Fruit fly (Drosophila melanogaster) whole organism, embryonic: Measurements from ENCODE around the gene Lon.
A peak's percentile ranks its signal among the peaks of the same experiment; 100 is the strongest.

Source experiments
- Adf1 ChIP-seq: fragments of 200-800 bp; sonication (Bioruptor generic); IDR thresholded peaks from 2 replicates; pipeline ENCODE4 v1.3.6; 2022; ENCODE audit warnings: missing biosample characterization, missing genetic modification characterization
- Aef1 ChIP-seq: fragments of 200-800 bp; sonication (Bioruptor generic); IDR thresholded peaks from 3 replicates; pipeline ENCODE4 v1.3.6; 2022; ENCODE audit warnings: missing biosample characterization, missing genetic modification characterization
- BEAF-32 ChIP-seq: fragments of 200-800 bp; sonication (Bioruptor generic); optimal IDR thresholded peaks from 3 replicates; lab custom pipeline; 2017; ENCODE audit warnings: missing biosample characterization, missing genetic modification characterization, mild to moderate bottlenecking, moderate library complexity, missing genetic modification reagents
- CG10431 ChIP-seq: fragments of 200-800 bp; sonication (Bioruptor generic); optimal IDR thresholded peaks from 3 replicates; lab custom pipeline; 2018; ENCODE audit warnings: missing biosample characterization, mild to moderate bottlenecking, missing genetic modification characterization
- CG10565 ChIP-seq: fragments of 200-800 bp; sonication (Bioruptor generic); optimal IDR thresholded peaks from 3 replicates; lab custom pipeline; 2016; ENCODE audit warnings: missing biosample characterization, mild to moderate bottlenecking, missing genetic modification characterization
- CG10979 ChIP-seq: fragments of 200-800 bp; sonication (Bioruptor generic); optimal IDR thresholded peaks from 2 replicates; lab custom pipeline; 2018; ENCODE audit warnings: missing biosample characterization, mild to moderate bottlenecking, missing genetic modification characterization, moderate library complexity
- CG11456 ChIP-seq: fragments of 200-800 bp; sonication (Bioruptor generic); IDR thresholded peaks from 3 replicates; pipeline ENCODE4 v1.3.6; 2022; ENCODE audit warnings: missing biosample characterization, missing genetic modification characterization
- CG11696 ChIP-seq: fragments of 200-800 bp; sonication (Bioruptor generic); IDR thresholded peaks from 2 replicates; pipeline ENCODE4 v1.3.6; 2022; ENCODE audit warnings: missing biosample characterization, missing genetic modification characterization
- CG12299 ChIP-seq: fragments of 200-800 bp; sonication (Bioruptor generic); optimal IDR thresholded peaks from 2 replicates; lab custom pipeline; 2018; ENCODE audit warnings: missing biosample characterization, mild to moderate bottlenecking, missing genetic modification characterization
- CG12744 ChIP-seq: fragments of 200-800 bp; sonication (Bioruptor generic); optimal IDR thresholded peaks from 2 replicates; lab custom pipeline; 2016; ENCODE audit warnings: missing biosample characterization, missing genetic modification characterization
- CG16863 ChIP-seq: fragments of 200-800 bp; sonication (Bioruptor generic); optimal IDR thresholded peaks from 3 replicates; lab custom pipeline; 2016; ENCODE audit warnings: missing biosample characterization, missing genetic modification characterization
- CG17328 ChIP-seq: fragments of 200-800 bp; sonication (Bioruptor generic); IDR thresholded peaks from 2 replicates; pipeline ENCODE4 v1.3.6; 2022; ENCODE audit warnings: missing biosample characterization, missing genetic modification characterization
- CG1832 ChIP-seq: fragments of 200-800 bp; sonication (Bioruptor generic); optimal IDR thresholded peaks from 2 replicates; lab custom pipeline; 2017; ENCODE audit warnings: missing biosample characterization, mild to moderate bottlenecking, missing genetic modification characterization, inconsistent platforms
- CG2116 ChIP-seq: fragments of 200-800 bp; sonication (Bioruptor generic); optimal IDR thresholded peaks from 3 replicates; lab custom pipeline; 2018; ENCODE audit warnings: missing biosample characterization, mild to moderate bottlenecking, missing genetic modification characterization
- CG2120 ChIP-seq: fragments of 200-800 bp; sonication (Bioruptor generic); optimal IDR thresholded peaks from 3 replicates; lab custom pipeline; 2016; ENCODE audit warnings: missing biosample characterization, missing genetic modification characterization
- CG2678 ChIP-seq: fragments of 200-800 bp; sonication (Bioruptor generic); optimal IDR thresholded peaks from 3 replicates; lab custom pipeline; 2019; ENCODE audit warnings: missing biosample characterization, mild to moderate bottlenecking, missing genetic modification characterization, moderate library complexity
- CG33557 ChIP-seq: fragments of 200-800 bp; sonication (Bioruptor generic); optimal IDR thresholded peaks from 2 replicates; lab custom pipeline; 2019; ENCODE audit warnings: missing biosample characterization, mild to moderate bottlenecking, missing genetic modification characterization, moderate library complexity
- CG6272 ChIP-seq: fragments of 200-800 bp; sonication (Bioruptor generic); IDR thresholded peaks from 2 replicates; pipeline ENCODE4 v1.3.6; 2022; ENCODE audit warnings: missing biosample characterization, missing genetic modification characterization
- CG6791 ChIP-seq: fragments of 200-800 bp; sonication (Bioruptor generic); IDR thresholded peaks from 3 replicates; pipeline ENCODE4 v1.3.6; 2022; ENCODE audit warnings: missing biosample characterization, missing genetic modification characterization; ENCODE audit not compliant: partially characterized antibody
- CG6813 ChIP-seq: fragments of 200-800 bp; sonication (Bioruptor generic); optimal IDR thresholded peaks from 2 replicates; lab custom pipeline; 2017; ENCODE audit warnings: missing biosample characterization, missing genetic modification characterization, mild to moderate bottlenecking, moderate library complexity, missing genetic modification reagents
- CG7271 ChIP-seq: fragments of 200-800 bp; sonication (Bioruptor generic); optimal IDR thresholded peaks from 2 replicates; lab custom pipeline; 2018; ENCODE audit warnings: missing biosample characterization, mild to moderate bottlenecking, missing genetic modification characterization, moderate library complexity
- CG7556 ChIP-seq: fragments of 200-800 bp; sonication (Bioruptor generic); optimal IDR thresholded peaks from 2 replicates; lab custom pipeline; 2017; ENCODE audit warnings: missing biosample characterization, mild to moderate bottlenecking, missing genetic modification characterization
- CG8388 ChIP-seq: fragments of 200-800 bp; sonication (Bioruptor generic); optimal IDR thresholded peaks from 2 replicates; lab custom pipeline; 2019; ENCODE audit warnings: missing biosample characterization, mild to moderate bottlenecking, missing genetic modification characterization, moderate library complexity
- CG8924 ChIP-seq: fragments of 200-800 bp; optimal IDR thresholded peaks from 3 replicates; lab custom pipeline; 2019; ENCODE audit warnings: missing biosample characterization, mild to moderate bottlenecking, missing genetic modification characterization, moderate library complexity
- CG8944 ChIP-seq: fragments of 200-800 bp; sonication (Bioruptor generic); optimal IDR thresholded peaks from 3 replicates; lab custom pipeline; 2016; ENCODE audit warnings: missing biosample characterization, missing genetic modification characterization
- Dll ChIP-seq: fragments of 200-800 bp; sonication (Bioruptor generic); IDR thresholded peaks from 4 replicates; pipeline ENCODE4 v1.3.6; 2022; ENCODE audit warnings: missing biosample characterization, missing genetic modification characterization; ENCODE audit not compliant: partially characterized antibody
- E2f2 ChIP-seq: fragments of 200-800 bp; sonication (Bioruptor generic); IDR thresholded peaks from 2 replicates; pipeline ENCODE4 v1.3.6; 2022; ENCODE audit warnings: missing biosample characterization, missing genetic modification characterization
- Elba2 ChIP-seq: fragments of 200-800 bp; sonication (Bioruptor generic); optimal IDR thresholded peaks from 3 replicates; lab custom pipeline; 2016; ENCODE audit warnings: missing biosample characterization, missing genetic modification characterization
- Ets97D ChIP-seq: fragments of 200-800 bp; sonication (Bioruptor generic); optimal IDR thresholded peaks from 3 replicates; lab custom pipeline; 2016; ENCODE audit warnings: missing biosample characterization, missing genetic modification characterization
- Gsc ChIP-seq: fragments of 200-800 bp; sonication (Bioruptor generic); IDR thresholded peaks from 2 replicates; pipeline ENCODE4 v1.3.6; 2022; ENCODE audit warnings: missing biosample characterization, missing genetic modification characterization
- Hr39 ChIP-seq: fragments of >200 bp; optimal IDR thresholded peaks from 2 replicates; lab custom pipeline; 2017
- Hr78 ChIP-seq, 2 experiments: fragments of 200-800 bp in 1 of 2; fragments of >200 bp in 1 of 2; sonication (Bioruptor generic) in 1 of 2; optimal IDR thresholded peaks; 2 replicates each; lab custom pipeline; 2017 to 2019; ENCODE audit warnings: missing biosample characterization in 2 of 2, missing genetic modification characterization in 2 of 2, mild to moderate bottlenecking in 1 of 2, moderate library complexity in 1 of 2
- Optix ChIP-seq: fragments of 200-800 bp; sonication (Bioruptor generic); IDR thresholded peaks from 3 replicates; pipeline ENCODE4 v1.3.6; 2022; ENCODE audit warnings: missing biosample characterization, missing genetic modification characterization
- Rx ChIP-seq: fragments of 200-800 bp; sonication (Bioruptor generic); IDR thresholded peaks from 2 replicates; pipeline ENCODE4 v1.3.6; 2022; ENCODE audit warnings: missing biosample characterization, missing genetic modification characterization
- Sry-δ ChIP-seq: fragments of 200-800 bp; sonication (Bioruptor generic); optimal IDR thresholded peaks from 2 replicates; lab custom pipeline; 2016; ENCODE audit warnings: missing biosample characterization, missing genetic modification characterization
- Tbp ChIP-seq: fragments of >200 bp; optimal IDR thresholded peaks from 2 replicates; lab custom pipeline; 2018; ENCODE audit warnings: missing biosample characterization, missing genetic modification characterization
- YL-1 ChIP-seq: fragments of 200-800 bp; sonication (Bioruptor generic); optimal IDR thresholded peaks from 3 replicates; lab custom pipeline; 2017; ENCODE audit warnings: missing biosample characterization, mild to moderate bottlenecking, missing genetic modification characterization
- al ChIP-seq: fragments of 200-800 bp; sonication (Bioruptor generic); IDR thresholded peaks from 2 replicates; pipeline ENCODE4 v1.3.6; 2022; ENCODE audit warnings: missing biosample characterization, missing genetic modification characterization
- ap ChIP-seq: fragments of 200-800 bp; sonication (Bioruptor generic); IDR thresholded peaks from 2 replicates; pipeline ENCODE4 v1.3.6; 2022; ENCODE audit warnings: missing biosample characterization, missing genetic modification characterization
- bsh ChIP-seq, 2 experiments: fragments of 200-800 bp; sonication (Bioruptor generic); optimal IDR thresholded peaks; 2 replicates each; lab custom pipeline; 2017 to 2018; ENCODE audit warnings: mild to moderate bottlenecking in 2 of 2, missing biosample characterization in 2 of 2, missing genetic modification characterization in 2 of 2, moderate library complexity in 1 of 2
- dm ChIP-seq: fragments of 200-800 bp; sonication (Bioruptor generic); optimal IDR thresholded peaks from 3 replicates; lab custom pipeline; 2016; ENCODE audit warnings: missing biosample characterization, missing genetic modification characterization
- eyg ChIP-seq: fragments of 200-800 bp; sonication (Bioruptor generic); optimal IDR thresholded peaks from 3 replicates; lab custom pipeline; 2016; ENCODE audit warnings: missing biosample characterization, missing genetic modification characterization
- fd64A ChIP-seq: fragments of 200-800 bp; sonication (Bioruptor generic); optimal IDR thresholded peaks from 3 replicates; lab custom pipeline; 2018; ENCODE audit warnings: missing biosample characterization, mild to moderate bottlenecking, missing genetic modification characterization
- h ChIP-seq: fragments of >200 bp; optimal IDR thresholded peaks from 2 replicates; lab custom pipeline; 2017
- hbn ChIP-seq: fragments of 200-800 bp; sonication (Bioruptor generic); IDR thresholded peaks from 2 replicates; pipeline ENCODE4 v1.3.6; 2022; ENCODE audit warnings: missing biosample characterization, missing genetic modification characterization; ENCODE audit not compliant: partially characterized antibody
- nom ChIP-seq: fragments of 200-800 bp; sonication (Bioruptor generic); optimal IDR thresholded peaks from 2 replicates; lab custom pipeline; 2017; ENCODE audit warnings: missing biosample characterization, missing genetic modification characterization, mild to moderate bottlenecking, moderate library complexity, missing genetic modification reagents
- pho ChIP-seq: fragments of 200-800 bp; sonication (Bioruptor generic); optimal IDR thresholded peaks from 2 replicates; lab custom pipeline; 2016; ENCODE audit warnings: missing biosample characterization, missing genetic modification characterization
- sc ChIP-seq, 3 experiments: fragments of >200 bp in 2 of 3; fragments of 200-800 bp in 1 of 3; sonication (Bioruptor generic) in 1 of 3; optimal IDR thresholded peaks; 2 replicates in 2 of 3; 3 replicates in 1 of 3; lab custom pipeline; 2017; ENCODE audit warnings: mild to moderate bottlenecking in 1 of 3, missing biosample characterization in 1 of 3, missing genetic modification characterization in 1 of 3, missing genetic modification reagents in 1 of 3
- sisA ChIP-seq: fragments of 200-800 bp; sonication (Bioruptor generic); IDR thresholded peaks from 2 replicates; pipeline ENCODE4 v1.3.6; 2022; ENCODE audit warnings: missing biosample characterization, missing genetic modification characterization
- tx ChIP-seq: fragments of 200-800 bp; sonication (Bioruptor generic); optimal IDR thresholded peaks from 2 replicates; lab custom pipeline; 2016; ENCODE audit warnings: missing biosample characterization, missing genetic modification characterization

The Lon gene

dm6 chr3L:19612172-19612571, at the start of gene Lon, which contains the start of gene PIG-F (continued):
- TF ChIP-seq Rx (peak; percentile 98), CG6791 (GFP tag; lab: Robert Waterston, UW) (peak; percentile 44; the same call in 1 of the 3 replicates), Adf1 (GFP tag; lab: Robert Waterston, UW) (peak; percentile 88), h (lab: Kevin White, UChicago) (no peak), hbn (GFP tag; lab: Robert Waterston, UW) (peak; percentile 47; the same call in 1 of the 2 replicates), CG2120 (GFP tag; lab: Kevin White, UChicago) (peak; percentile 99), sisA (GFP tag; lab: Robert Waterston, UW) (peak; percentile 99), YL-1 (GFP tag; lab: Kevin White, UChicago) (peak; percentile 99), Aef1 (peak; percentile 99), ap (GFP tag; lab: Robert Waterston, UW) (peak; percentile 95), Dll (peak; percentile 76), CG6813 (peak; percentile 99), CG2678 (peak; percentile 100), sc (optimal IDR thresholded peaks at IDR 0.05; lab: Kevin White, UChicago) (no peak), sc (GFP tag; optimal IDR thresholded peaks at IDR 0.05; lab: Kevin White, UChicago) (peak; percentile 99), Ets97D (GFP tag; lab: Kevin White, UChicago) (peak; percentile 95), al (GFP tag; lab: Robert Waterston, UW) (peak; percentile 98), CG2116 (peak; percentile 92), nom (GFP tag; lab: Kevin White, UChicago) (peak; percentile 97), CG8388 (GFP tag; lab: Kevin White, UChicago) (peak; percentile 98), Hr39 (lab: Kevin White, UChicago) (no peak), CG8944 (GFP tag; lab: Kevin White, UChicago) (peak; percentile 97), CG10979 (tag; lab: Kevin White, UChicago) (peak; percentile 99), CG11696 (GFP tag; lab: Robert Waterston, UW) (peak; percentile 93), tx (peak; percentile 98), bsh (GFP tag; optimal IDR thresholded peaks at IDR 0.05; lab: Kevin White, UChicago) (peak; percentile 98 to 99), BEAF-32 (peak; percentile 47), CG10565 (GFP tag; lab: Kevin White, UChicago) (peak; percentile 96), CG11456 (GFP tag; lab: Robert Waterston, UW) (peak; percentile 97), CG12744 (GFP tag; lab: Kevin White, UChicago) (peak; percentile 97), fd64A (GFP tag; lab: Kevin White, UChicago) (peak; percentile 95), dm (GFP tag; lab: Kevin White, UChicago) (peak; percentile 94), Elba2 (peak; percentile 97), CG7556 (GFP tag; lab: Kevin White, UChicago) (peak; percentile 99), Tbp (GFP tag; lab: Kevin White, UChicago) (no peak), Sry-δ (GFP tag; lab: Kevin White, UChicago) (peak; percentile 77), CG33557 (GFP tag; lab: Kevin White, UChicago) (peak; percentile 100), E2f2 (GFP tag; lab: Robert Waterston, UW) (peak; percentile 88), CG1832 (GFP tag; lab: Kevin White, UChicago) (no peak), CG12299 (tag; lab: Kevin White, UChicago) (peak; percentile 99), CG17328 (GFP tag; lab: Robert Waterston, UW) (peak; percentile 97), Gsc (peak; percentile 96), CG8924 (tag; lab: Kevin White, UChicago) (peak; percentile 99), CG10431 (GFP tag; lab: Kevin White, UChicago) (peak; percentile 98), eyg (GFP tag; lab: Kevin White, UChicago) (peak; percentile 94), Hr78 (GFP tag; optimal IDR thresholded peaks at IDR 0.05; lab: Kevin White, UChicago) (no peak), CG16863 (GFP tag; lab: Kevin White, UChicago) (peak; percentile 98), CG7271 (tag; lab: Kevin White, UChicago) (peak; percentile 98), CG6272 (GFP tag; lab: Robert Waterston, UW) (peak; percentile 98), Optix (GFP tag; lab: Robert Waterston, UW) (peak; percentile 98), pho (GFP tag; lab: Kevin White, UChicago) (peak; percentile 99)
